Worm (Caenorhabditis elegans) whole organism, L3 larva: ENCODE data around the gene pfs-2.

ENCODE experiments used
- R02D3.7 ChIP-seq: fragments of 150-350 bp; optimal IDR thresholded peaks from 2 replicates; lab custom pipeline; 2014; ENCODE audit warnings: missing biosample characterization, missing genetic modification characterization
- ama-1 ChIP-seq: fragments of 150-350 bp; optimal IDR thresholded peaks from 2 replicates; lab custom pipeline; 2018
- ceh-9 ChIP-seq: sonication (generic microtip); optimal IDR thresholded peaks from 2 replicates; lab custom pipeline; 2018; ENCODE audit warnings: missing biosample characterization, missing genetic modification characterization
- daf-12 ChIP-seq: fragments of 150-350 bp; optimal IDR thresholded peaks from 2 replicates; lab custom pipeline; 2014; ENCODE audit warnings: missing biosample characterization, missing genetic modification reagents, missing genetic modification characterization
- egl-5 ChIP-seq: fragments of 150-350 bp; optimal IDR thresholded peaks from 2 replicates; lab custom pipeline; 2017; ENCODE audit warnings: missing biosample characterization, missing genetic modification reagents, missing genetic modification characterization, inconsistent platforms
- elt-3 ChIP-seq, 3 experiments: fragments of 150-350 bp in 1 of 3; sonication (generic microtip) in 2 of 3; optimal IDR thresholded peaks; 2 replicates in 2 of 3; 4 replicates in 1 of 3; lab custom pipeline; 2014 to 2017; ENCODE audit warnings: missing biosample characterization in 3 of 3, missing genetic modification characterization in 3 of 3
- jun-1 ChIP-seq: fragments of 150-350 bp; optimal IDR thresholded peaks from 2 replicates; lab custom pipeline; 2014; ENCODE audit warnings: missing biosample characterization, missing genetic modification reagents, missing genetic modification characterization
- mdl-1 ChIP-seq: fragments of 150-350 bp; optimal IDR thresholded peaks from 2 replicates; lab custom pipeline; 2014; ENCODE audit warnings: missing biosample characterization, missing genetic modification characterization
- nhr-11 ChIP-seq: fragments of 150-350 bp; optimal IDR thresholded peaks from 2 replicates; lab custom pipeline; 2014; ENCODE audit warnings: missing biosample characterization, missing genetic modification characterization
- nhr-67 ChIP-seq: fragments of 150-350 bp; optimal IDR thresholded peaks from 2 replicates; lab custom pipeline; 2014; ENCODE audit warnings: missing biosample characterization, missing genetic modification characterization
- tbx-2 ChIP-seq: sonication (generic microtip); optimal IDR thresholded peaks from 2 replicates; lab custom pipeline; 2016; ENCODE audit warnings: mild to moderate bottlenecking, missing genetic modification characterization, missing compliant biosample characterization
- unc-39 ChIP-seq: sonication (generic microtip); optimal IDR thresholded peaks from 4 replicates; lab custom pipeline; 2017; ENCODE audit warnings: missing biosample characterization, missing genetic modification characterization
- unc-62 ChIP-seq: fragments of 150-350 bp; sonication (generic microtip); optimal IDR thresholded peaks from 4 replicates; lab custom pipeline; 2014; ENCODE audit warnings: missing biosample characterization, missing genetic modification reagents, missing genetic modification characterization

DNA sequence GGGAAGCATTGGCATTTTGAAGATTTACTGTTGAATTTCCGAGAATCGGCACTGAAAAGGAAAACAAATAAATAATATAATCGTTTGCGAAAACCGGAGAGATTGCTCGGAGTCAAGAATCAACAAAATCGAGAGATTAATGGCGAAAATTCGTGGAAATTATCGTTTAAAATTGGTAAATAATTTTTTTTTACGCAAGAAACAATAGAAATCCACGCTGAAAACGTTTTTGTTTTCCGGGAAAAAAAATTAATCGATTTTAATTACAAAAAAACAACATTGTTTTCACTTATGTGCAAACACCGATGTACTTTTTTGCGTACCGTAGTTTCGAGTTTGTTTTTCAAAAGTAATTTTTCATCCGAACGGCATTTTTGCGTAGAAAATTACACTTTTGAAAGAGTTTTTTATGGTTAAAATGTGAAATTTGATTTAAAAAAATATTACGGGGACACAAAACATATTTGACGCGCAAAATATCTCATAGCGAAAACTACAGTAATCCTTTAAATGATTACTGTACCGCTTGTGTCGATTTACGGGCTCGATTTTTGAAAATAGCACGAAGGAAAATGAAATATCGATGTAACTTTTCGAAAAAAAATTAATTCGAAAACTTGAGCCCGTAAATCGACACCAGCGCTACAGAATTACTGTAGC is 47.3 kb upstream of the pfs-2 start, which contains the start of gene ctl-3:
- TF ChIP-seq ama-1 (lab: Kevin White, UChicago) (no peak), ceh-9 (no peak), daf-12 (no peak), tbx-2 (tag; lab: Kevin White, UChicago) (no peak), unc-62 (GFP tag; lab: Kevin White, UChicago) (no peak), nhr-67 (tag; lab: Kevin White, UChicago) (no peak), mdl-1 (tag; lab: Kevin White, UChicago) (no peak), R02D3.7 (no peak), elt-3 (tag; optimal IDR thresholded peaks at IDR 0.05; lab: Kevin White, UChicago) (no peak), egl-5 (tag; lab: Kevin White, UChicago) (no peak), jun-1 (tag; lab: Kevin White, UChicago) (no peak), unc-39 (tag; lab: Kevin White, UChicago) (no peak), nhr-11 (tag; lab: Kevin White, UChicago) (no peak)
